Fruit fly (Drosophila melanogaster) whole organism, prepupa: Measurements from ENCODE around the gene Liprin-beta.
A peak's percentile ranks its signal among the peaks of the same experiment; 100 is the strongest.

Experiments
- Blimp-1 ChIP-seq: fragments of 200-800 bp; sonication (Bioruptor generic); optimal IDR thresholded peaks from 3 replicates; lab custom pipeline; 2017; ENCODE audit warnings: missing biosample characterization, missing genetic modification characterization, mild to moderate bottlenecking, moderate library complexity, missing genetic modification reagents
- CG10631 ChIP-seq: fragments of 200-800 bp; sonication (Bioruptor generic); optimal IDR thresholded peaks from 2 replicates; lab custom pipeline; 2016; ENCODE audit warnings: missing biosample characterization, missing genetic modification characterization
- CG10669 ChIP-seq: fragments of 200-800 bp; sonication (Bioruptor generic); optimal IDR thresholded peaks from 3 replicates; lab custom pipeline; 2018; ENCODE audit warnings: missing biosample characterization, mild to moderate bottlenecking, missing genetic modification characterization, moderate library complexity
- CG11762 ChIP-seq: fragments of 200-800 bp; sonication (Bioruptor generic); optimal IDR thresholded peaks from 3 replicates; lab custom pipeline; 2016; ENCODE audit warnings: missing biosample characterization, missing genetic modification characterization; ENCODE audit not compliant: insufficient read depth
- CG11902 ChIP-seq: fragments of 200-800 bp; sonication (Bioruptor generic); optimal IDR thresholded peaks from 3 replicates; lab custom pipeline; 2016; ENCODE audit warnings: missing biosample characterization, missing genetic modification characterization
- CG16779 ChIP-seq: fragments of 200-800 bp; sonication (Bioruptor generic); optimal IDR thresholded peaks from 3 replicates; lab custom pipeline; 2017; ENCODE audit warnings: missing biosample characterization, mild to moderate bottlenecking, missing genetic modification characterization
- CG3032 ChIP-seq: fragments of 200-800 bp; optimal IDR thresholded peaks from 2 replicates; lab custom pipeline; 2019; ENCODE audit warnings: missing biosample characterization, mild to moderate bottlenecking, missing genetic modification characterization, moderate library complexity
- CG31627 ChIP-seq: fragments of 200-800 bp; sonication (Bioruptor generic); optimal IDR thresholded peaks from 3 replicates; lab custom pipeline; 2016; ENCODE audit warnings: missing biosample characterization, missing genetic modification characterization
- CG34406 ChIP-seq: fragments of 200-800 bp; sonication (Bioruptor generic); optimal IDR thresholded peaks from 3 replicates; lab custom pipeline; 2016; ENCODE audit warnings: missing biosample characterization, missing genetic modification characterization
- CG3919 ChIP-seq: fragments of 200-800 bp; sonication (Bioruptor generic); optimal IDR thresholded peaks from 3 replicates; lab custom pipeline; 2016; ENCODE audit warnings: missing biosample characterization, missing genetic modification characterization
- CG6163 ChIP-seq: fragments of 200-800 bp; sonication (Bioruptor generic); IDR thresholded peaks from 3 replicates; pipeline ENCODE4 v1.3.6; 2022; ENCODE audit warnings: missing biosample characterization, missing genetic modification characterization
- CG6276 ChIP-seq: fragments of 200-800 bp; sonication (Bioruptor generic); optimal IDR thresholded peaks from 2 replicates; lab custom pipeline; 2017; ENCODE audit warnings: missing biosample characterization, mild to moderate bottlenecking, missing genetic modification characterization
- CG6792 ChIP-seq: fragments of 200-800 bp; sonication (Bioruptor generic); optimal IDR thresholded peaks from 3 replicates; lab custom pipeline; 2016; ENCODE audit warnings: missing biosample characterization, missing genetic modification characterization
- CG6808 ChIP-seq: fragments of 200-800 bp; sonication (Bioruptor generic); optimal IDR thresholded peaks from 3 replicates; lab custom pipeline; 2017; ENCODE audit warnings: missing biosample characterization, missing genetic modification characterization, mild to moderate bottlenecking, moderate library complexity, missing genetic modification reagents
- CG6854 ChIP-seq: fragments of 200-800 bp; sonication (Bioruptor generic); optimal IDR thresholded peaks from 2 replicates; lab custom pipeline; 2017; ENCODE audit warnings: missing biosample characterization, mild to moderate bottlenecking, missing genetic modification characterization
- CG7368 ChIP-seq: fragments of 200-800 bp; sonication (Bioruptor generic); optimal IDR thresholded peaks from 3 replicates; lab custom pipeline; 2016; ENCODE audit warnings: missing biosample characterization, missing genetic modification characterization
- CG8119 ChIP-seq: fragments of 200-800 bp; sonication (Bioruptor generic); IDR thresholded peaks from 3 replicates; pipeline ENCODE4 v1.3.6; 2022; ENCODE audit warnings: missing biosample characterization, missing genetic modification characterization
- CG8632 ChIP-seq: fragments of 200-800 bp; sonication (Bioruptor generic); optimal IDR thresholded peaks from 3 replicates; lab custom pipeline; 2016; ENCODE audit warnings: missing biosample characterization, missing genetic modification characterization
- CG9139 ChIP-seq: fragments of 200-800 bp; sonication (Bioruptor generic); optimal IDR thresholded peaks from 3 replicates; lab custom pipeline; 2017; ENCODE audit warnings: missing biosample characterization, mild to moderate bottlenecking, missing genetic modification characterization
- Eip75B ChIP-seq: fragments of 200-800 bp; sonication (Bioruptor generic); optimal IDR thresholded peaks from 3 replicates; lab custom pipeline; 2016; ENCODE audit warnings: missing biosample characterization, missing genetic modification characterization
- Eip93F ChIP-seq: fragments of 200-800 bp; sonication (Bioruptor generic); optimal IDR thresholded peaks from 2 replicates; lab custom pipeline; 2016; ENCODE audit warnings: missing biosample characterization, mild to moderate bottlenecking, missing genetic modification characterization
- Ets21C ChIP-seq: fragments of 200-800 bp; sonication (Bioruptor generic); optimal IDR thresholded peaks from 3 replicates; lab custom pipeline; 2016; ENCODE audit warnings: missing biosample characterization, missing genetic modification characterization
- Gug ChIP-seq: fragments of 200-800 bp; sonication (Bioruptor generic); IDR thresholded peaks from 2 replicates; pipeline ENCODE4 v1.3.6; 2022; ENCODE audit warnings: missing biosample characterization, missing genetic modification characterization
- Hr38 ChIP-seq: sonication (Bioruptor generic); optimal IDR thresholded peaks from 2 replicates; lab custom pipeline; 2016; ENCODE audit warnings: missing biosample characterization, missing genetic modification characterization
- Hr39 ChIP-seq: fragments of 200-800 bp; sonication (Bioruptor generic); optimal IDR thresholded peaks from 2 replicates; lab custom pipeline; 2016; ENCODE audit warnings: missing biosample characterization, missing genetic modification characterization
- Hr4 ChIP-seq: fragments of 200-800 bp; sonication (Bioruptor generic); optimal IDR thresholded peaks from 3 replicates; lab custom pipeline; 2016; ENCODE audit warnings: missing biosample characterization, missing genetic modification characterization
- Met ChIP-seq: fragments of 200-800 bp; sonication (Bioruptor generic); optimal IDR thresholded peaks from 3 replicates; lab custom pipeline; 2016; ENCODE audit warnings: missing biosample characterization, missing genetic modification characterization
- OdsH ChIP-seq: fragments of 200-800 bp; sonication (Bioruptor generic); optimal IDR thresholded peaks from 3 replicates; lab custom pipeline; 2016; ENCODE audit warnings: missing biosample characterization, missing genetic modification characterization
- Smox ChIP-seq: fragments of 200-800 bp; sonication (Bioruptor generic); optimal IDR thresholded peaks from 3 replicates; lab custom pipeline; 2016; ENCODE audit warnings: missing biosample characterization, missing genetic modification characterization
- Sox14 ChIP-seq: fragments of 200-800 bp; sonication (Bioruptor generic); optimal IDR thresholded peaks from 3 replicates; lab custom pipeline; 2016; ENCODE audit warnings: missing biosample characterization, missing genetic modification characterization
- Sox15 ChIP-seq: fragments of 200-800 bp; sonication (Bioruptor generic); optimal IDR thresholded peaks from 3 replicates; lab custom pipeline; 2016; ENCODE audit warnings: missing biosample characterization, missing genetic modification characterization
- achi ChIP-seq: fragments of 200-800 bp; sonication (Bioruptor generic); optimal IDR thresholded peaks from 3 replicates; lab custom pipeline; 2016; ENCODE audit warnings: missing biosample characterization, missing genetic modification characterization
- dac ChIP-seq: fragments of 200-800 bp; sonication (Bioruptor generic); optimal IDR thresholded peaks from 2 replicates; lab custom pipeline; 2017; ENCODE audit warnings: missing biosample characterization, mild to moderate bottlenecking, missing genetic modification characterization
- dsx ChIP-seq: fragments of 200-800 bp; optimal IDR thresholded peaks from 3 replicates; lab custom pipeline; 2019; ENCODE audit warnings: missing biosample characterization, mild to moderate bottlenecking, missing genetic modification characterization, moderate library complexity; ENCODE audit not compliant: poor library complexity, severe bottlenecking
- eg ChIP-seq: fragments of 200-800 bp; sonication (Bioruptor generic); IDR thresholded peaks from 3 replicates; pipeline ENCODE4 v1.3.6; 2022; ENCODE audit warnings: missing biosample characterization, missing genetic modification characterization
- esn ChIP-seq: fragments of 200-800 bp; sonication (Bioruptor generic); optimal IDR thresholded peaks from 2 replicates; lab custom pipeline; 2016; ENCODE audit warnings: missing biosample characterization, mild to moderate bottlenecking, missing genetic modification characterization, moderate library complexity
- fd59A ChIP-seq: fragments of 200-800 bp; sonication (Bioruptor generic); optimal IDR thresholded peaks from 2 replicates; lab custom pipeline; 2017; ENCODE audit warnings: missing biosample characterization, mild to moderate bottlenecking, missing genetic modification characterization, missing genetic modification reagents
- fd85E ChIP-seq: fragments of 200-800 bp; sonication (Bioruptor generic); optimal IDR thresholded peaks from 3 replicates; lab custom pipeline; 2016; ENCODE audit warnings: missing biosample characterization, missing genetic modification characterization
- fkh ChIP-seq: fragments of 200-800 bp; sonication (Bioruptor generic); optimal IDR thresholded peaks from 3 replicates; lab custom pipeline; 2017; ENCODE audit warnings: missing biosample characterization, mild to moderate bottlenecking, missing genetic modification characterization, moderate library complexity
- lz ChIP-seq: fragments of 200-800 bp; sonication (Bioruptor generic); optimal IDR thresholded peaks from 3 replicates; lab custom pipeline; 2016; ENCODE audit warnings: missing biosample characterization, missing genetic modification characterization
- net ChIP-seq: fragments of 200-800 bp; sonication (Bioruptor generic); optimal IDR thresholded peaks from 3 replicates; lab custom pipeline; 2016; ENCODE audit warnings: missing biosample characterization, missing genetic modification characterization
- pdm3 ChIP-seq: fragments of 200-800 bp; sonication (Bioruptor generic); optimal IDR thresholded peaks from 3 replicates; lab custom pipeline; 2016; ENCODE audit warnings: missing biosample characterization, missing genetic modification characterization
- salr ChIP-seq, 2 experiments: fragments of 200-800 bp; sonication (Bioruptor generic); optimal IDR thresholded peaks; 3 replicates each; lab custom pipeline; 2016 to 2018; ENCODE audit warnings: missing biosample characterization in 2 of 2, missing genetic modification characterization in 2 of 2, mild to moderate bottlenecking in 1 of 2
- spab ChIP-seq: fragments of 200-800 bp; sonication (Bioruptor generic); optimal IDR thresholded peaks from 2 replicates; lab custom pipeline; 2017; ENCODE audit warnings: missing biosample characterization, mild to moderate bottlenecking, missing genetic modification characterization, missing genetic modification reagents
- ss ChIP-seq, 2 experiments: fragments of 200-800 bp; sonication (Bioruptor generic); optimal IDR thresholded peaks; 2 replicates in 1 of 2; 3 replicates in 1 of 2; lab custom pipeline; 2017 to 2018; ENCODE audit warnings: mild to moderate bottlenecking in 2 of 2, missing biosample characterization in 2 of 2, missing genetic modification characterization in 2 of 2, moderate library complexity in 1 of 2
- svp ChIP-seq: fragments of 200-800 bp; sonication (Bioruptor generic); peaks from one replicate; lab custom pipeline; 2016; ENCODE audit warnings: missing biosample characterization, missing genetic modification characterization
- topi ChIP-seq: fragments of 200-800 bp; sonication (Bioruptor generic); optimal IDR thresholded peaks from 3 replicates; lab custom pipeline; 2016; ENCODE audit warnings: missing biosample characterization, missing genetic modification characterization

The Liprin-beta gene

dm6 chr3L:13494363-13495015, 18.6 kb upstream of the Liprin-beta start (continued):
- TF ChIP-seq Eip93F (GFP tag; lab: Kevin White, UChicago) (peak; percentile 56), OdsH (GFP tag; lab: Kevin White, UChicago) (peak; percentile 42), CG3032 (tag; lab: Kevin White, UChicago) (no peak), CG8632 (GFP tag; lab: Kevin White, UChicago) (peak; percentile 63), svp (peak; percentile 85), Hr38 (no peak), CG6854 (GFP tag; lab: Kevin White, UChicago) (peak; percentile 62), CG34406 (GFP tag; lab: Kevin White, UChicago) (peak; percentile 68), CG31627 (GFP tag; lab: Kevin White, UChicago) (no peak), CG6792 (peak; percentile 44), CG6808 (GFP tag; lab: Kevin White, UChicago) (peak; percentile 79), eg (GFP tag; lab: Robert Waterston, UW) (peak; percentile 68), Sox14 (peak; percentile 35)

- TF ChIP-seq Hr39 (GFP tag; lab: Kevin White, UChicago) (no peak), dsx (GFP tag; lab: Kevin White, UChicago) (peak; percentile 71), Gug (GFP tag; lab: Robert Waterston, UW) (peak; percentile 60), Blimp-1 (GFP tag; lab: Kevin White, UChicago) (no peak), CG11902 (no peak), lz (GFP tag; lab: Kevin White, UChicago) (no peak), fd85E (GFP tag; lab: Kevin White, UChicago) (no peak), CG11762 (GFP tag; lab: Kevin White, UChicago) (peak; percentile 73), topi (GFP tag; lab: Kevin White, UChicago) (peak; percentile 22), CG6163 (GFP tag; lab: Robert Waterston, UW) (peak; percentile 97), Eip75B (GFP tag; lab: Kevin White, UChicago) (peak; percentile 76), CG9139 (GFP tag; lab: Kevin White, UChicago) (peak; percentile 94), CG10669 (peak; percentile 76), CG6276 (GFP tag; lab: Kevin White, UChicago) (peak; percentile 84), CG10631 (peak; percentile 57), svp (peak; percentile 88), Ets21C (GFP tag; lab: Kevin White, UChicago) (no peak), salr (GFP tag; optimal IDR thresholded peaks at IDR 0.05; lab: Kevin White, UChicago) (peak; percentile 52 to 89), spab (peak; percentile 91), Smox (GFP tag; lab: Kevin White, UChicago) (no peak), CG8632 (GFP tag; lab: Kevin White, UChicago) (peak; percentile 69), CG7368 (GFP tag; lab: Kevin White, UChicago) (peak; percentile 66), dac (GFP tag; lab: Kevin White, UChicago) (peak; percentile 37), achi (peak; percentile 72), CG8119 (GFP tag; lab: Robert Waterston, UW) (peak; percentile 93), Met (GFP tag; lab: Kevin White, UChicago) (no peak), Eip93F (GFP tag; lab: Kevin White, UChicago) (no peak), CG6808 (GFP tag; lab: Kevin White, UChicago) (peak; percentile 94), Sox15 (GFP tag; lab: Kevin White, UChicago) (no peak), esn (peak; percentile 14), fkh (GFP tag; lab: Kevin White, UChicago) (no peak), eg (GFP tag; lab: Robert Waterston, UW) (peak; percentile 96), OdsH (GFP tag; lab: Kevin White, UChicago) (peak; percentile 39), CG16779 (tag; lab: Kevin White, UChicago) (peak; percentile 95), net (peak; percentile 90), CG6792 (peak; percentile 63), Hr4 (GFP tag; lab: Kevin White, UChicago) (peak; percentile 48), fd59A (GFP tag; lab: Kevin White, UChicago) (peak; percentile 69), CG6854 (GFP tag; lab: Kevin White, UChicago) (no peak), Sox14 (peak; percentile 65), ss (GFP tag; optimal IDR thresholded peaks at IDR 0.05; lab: Kevin White, UChicago) (peak; percentile 94), CG34406 (GFP tag; lab: Kevin White, UChicago) (peak; percentile 54), pdm3 (GFP tag; lab: Kevin White, UChicago) (peak; percentile 73), CG3919 (peak; percentile 75)
Observed at dm6 chr3L:13495065-13495464, 18.0 kb upstream of the Liprin-beta start.
